Fruit fly (Drosophila melanogaster) whole organism, embryonic: ENCODE measurements around the gene CG34242.
A peak's percentile ranks its signal among the peaks of the same experiment; 100 is the strongest.

Experiments
- CG10267 ChIP-seq: fragments of 200-800 bp; sonication (Bioruptor generic); optimal IDR thresholded peaks from 2 replicates; lab custom pipeline; 2018; ENCODE audit warnings: missing biosample characterization, mild to moderate bottlenecking, missing genetic modification characterization, moderate library complexity
- CG10462 ChIP-seq: fragments of 200-800 bp; sonication (Bioruptor generic); optimal IDR thresholded peaks from 2 replicates; lab custom pipeline; 2016; ENCODE audit warnings: missing biosample characterization, missing genetic modification characterization
- CG11695 ChIP-seq: fragments of 200-800 bp; sonication (Bioruptor generic); IDR thresholded peaks from 3 replicates; pipeline ENCODE4 v1.3.6; 2022; ENCODE audit warnings: missing biosample characterization, missing genetic modification characterization
- CG13123 ChIP-seq: fragments of 200-800 bp; sonication (Bioruptor generic); optimal IDR thresholded peaks from 2 replicates; lab custom pipeline; 2016; ENCODE audit warnings: missing biosample characterization, missing genetic modification characterization
- CG17385 ChIP-seq: fragments of 200-800 bp; sonication (Bioruptor generic); optimal IDR thresholded peaks from 3 replicates; lab custom pipeline; 2018; ENCODE audit warnings: missing biosample characterization, mild to moderate bottlenecking, missing genetic modification characterization
- CG17612 ChIP-seq: fragments of 200-800 bp; sonication (Bioruptor generic); IDR thresholded peaks from 2 replicates; pipeline ENCODE4 v1.3.6; 2022; ENCODE audit warnings: missing biosample characterization, missing genetic modification characterization
- CG17829 ChIP-seq: fragments of 200-800 bp; optimal IDR thresholded peaks from 2 replicates; lab custom pipeline; 2019; ENCODE audit warnings: missing biosample characterization, mild to moderate bottlenecking, missing genetic modification characterization, moderate library complexity
- CG2116 ChIP-seq: fragments of 200-800 bp; sonication (Bioruptor generic); optimal IDR thresholded peaks from 3 replicates; lab custom pipeline; 2018; ENCODE audit warnings: missing biosample characterization, mild to moderate bottlenecking, missing genetic modification characterization
- CG2712 ChIP-seq: fragments of 200-800 bp; optimal IDR thresholded peaks from 3 replicates; lab custom pipeline; 2019; ENCODE audit warnings: missing biosample characterization, mild to moderate bottlenecking, missing genetic modification characterization, moderate library complexity
- CG6683 ChIP-seq: fragments of 200-800 bp; sonication (Bioruptor generic); optimal IDR thresholded peaks from 2 replicates; lab custom pipeline; 2017; ENCODE audit warnings: missing biosample characterization, mild to moderate bottlenecking, missing genetic modification characterization, missing genetic modification reagents
- CG9609 ChIP-seq: fragments of 200-800 bp; sonication (Bioruptor generic); optimal IDR thresholded peaks from 3 replicates; lab custom pipeline; 2016; ENCODE audit warnings: missing biosample characterization, missing genetic modification characterization
- Doc2 ChIP-seq: fragments of 200-800 bp; sonication (Bioruptor generic); IDR thresholded peaks from 2 replicates; pipeline ENCODE4 v1.3.6; 2022; ENCODE audit warnings: missing biosample characterization, missing genetic modification characterization
- HLH3B ChIP-seq: fragments of 200-800 bp; sonication (Bioruptor generic); IDR thresholded peaks from 2 replicates; pipeline ENCODE4 v1.3.6; 2022; ENCODE audit warnings: missing biosample characterization, missing genetic modification characterization
- NC2β ChIP-seq: fragments of 200-800 bp; sonication (Bioruptor generic); optimal IDR thresholded peaks from 2 replicates; lab custom pipeline; 2016; ENCODE audit warnings: missing biosample characterization, missing genetic modification characterization
- Scr ChIP-seq: fragments of 200-800 bp; sonication (Bioruptor generic); IDR thresholded peaks from 2 replicates; pipeline ENCODE4 v1.3.6; 2022; ENCODE audit warnings: missing biosample characterization, missing genetic modification characterization; ENCODE audit not compliant: partially characterized antibody
- Xbp1 ChIP-seq: fragments of 200-800 bp; sonication (Bioruptor generic); optimal IDR thresholded peaks from 3 replicates; lab custom pipeline; 2016; ENCODE audit warnings: missing biosample characterization, mild to moderate bottlenecking, missing genetic modification characterization
- caup ChIP-seq: fragments of 200-800 bp; sonication (Bioruptor generic); optimal IDR thresholded peaks from 3 replicates; lab custom pipeline; 2017; ENCODE audit warnings: missing biosample characterization, mild to moderate bottlenecking, missing genetic modification characterization, moderate library complexity; ENCODE audit not compliant: severe bottlenecking
- crol ChIP-seq: fragments of 200-800 bp; sonication (Bioruptor generic); IDR thresholded peaks from 2 replicates; pipeline ENCODE4 v1.3.6; 2022; ENCODE audit warnings: missing biosample characterization, missing genetic modification characterization
- crp ChIP-seq, 2 experiments: fragments of 200-800 bp; sonication (Bioruptor generic); optimal IDR thresholded peaks; 2 replicates in 1 of 2; 3 replicates in 1 of 2; lab custom pipeline; 2017; ENCODE audit warnings: missing biosample characterization in 2 of 2, missing genetic modification characterization in 2 of 2, mild to moderate bottlenecking in 1 of 2, moderate library complexity in 1 of 2
- dmrt11E ChIP-seq: fragments of 200-800 bp; sonication (Bioruptor generic); optimal IDR thresholded peaks from 3 replicates; lab custom pipeline; 2018; ENCODE audit warnings: missing biosample characterization, mild to moderate bottlenecking, missing genetic modification characterization, moderate library complexity
- ems ChIP-seq: fragments of 200-800 bp; sonication (Bioruptor generic); optimal IDR thresholded peaks from 3 replicates; lab custom pipeline; 2016; ENCODE audit warnings: missing biosample characterization, missing genetic modification characterization
- insv ChIP-seq, 2 experiments: fragments of 200-800 bp; sonication (Bioruptor generic); optimal IDR thresholded peaks; 3 replicates each; lab custom pipeline; 2016 to 2018; ENCODE audit warnings: missing biosample characterization in 2 of 2, missing genetic modification characterization in 2 of 2
- inv ChIP-seq: fragments of 200-800 bp; sonication (Bioruptor generic); IDR thresholded peaks from 2 replicates; pipeline ENCODE4 v1.3.6; 2022; ENCODE audit warnings: missing biosample characterization, missing genetic modification characterization; ENCODE audit not compliant: partially characterized antibody
- ken ChIP-seq: fragments of 200-800 bp; sonication (Bioruptor generic); IDR thresholded peaks from 3 replicates; pipeline ENCODE4 v1.3.6; 2022; ENCODE audit warnings: missing biosample characterization, missing genetic modification characterization
- pnt ChIP-seq: fragments of 200-800 bp; sonication (Bioruptor generic); optimal IDR thresholded peaks from 3 replicates; lab custom pipeline; 2016; ENCODE audit warnings: missing biosample characterization, missing genetic modification characterization
- stc ChIP-seq: fragments of 200-800 bp; sonication (Bioruptor generic); IDR thresholded peaks from 2 replicates; pipeline ENCODE4 v1.3.6; 2022; ENCODE audit warnings: missing biosample characterization, missing genetic modification characterization
- ttk ChIP-seq: fragments of 200-800 bp; sonication (Bioruptor generic); IDR thresholded peaks from 2 replicates; pipeline ENCODE4 v2.1.2; 2022; ENCODE audit warnings: missing biosample characterization, missing genetic modification characterization

CG34242 gene

DNA sequence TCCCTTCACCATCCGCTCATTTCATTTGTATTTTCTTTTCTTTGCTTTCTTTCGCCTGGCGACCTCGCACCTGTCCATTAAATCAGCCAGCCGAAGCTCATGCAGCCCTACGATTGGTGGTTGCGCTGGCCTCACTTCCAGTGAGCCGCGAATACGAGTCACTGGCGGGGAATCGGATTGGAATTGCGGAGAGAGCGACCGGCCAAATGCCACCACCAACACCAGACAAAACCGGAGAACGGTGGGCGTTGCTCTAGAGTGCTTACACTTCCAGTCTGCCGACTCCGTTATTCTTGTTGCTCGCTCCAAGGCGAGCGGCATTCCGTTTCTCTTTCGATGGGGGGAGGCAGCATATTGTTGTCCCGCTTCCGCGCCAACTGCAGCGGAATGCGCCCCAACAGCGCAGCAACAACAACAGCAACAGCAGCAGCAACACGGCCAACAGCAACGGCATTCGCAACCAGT lies 46.4 kb downstream of the CG34242 start, which contains the start of gene ara (continued):
- peak in 1 of 2 experiments; percentile 24 for TF ChIP-seq insv (GFP tag; optimal IDR thresholded peaks at IDR 0.05; lab: Kevin White, UChicago)
- no peak for TF ChIP-seq dmrt11E (tag; lab: Kevin White, UChicago)
- no peak for TF ChIP-seq pnt (GFP tag; lab: Kevin White, UChicago)
- TF ChIP-seq Scr (GFP tag; lab: Robert Waterston, UW): 0 out of 2 replicates have a peak, but pooled peaks have one; percentile 14
- TF ChIP-seq ttk (GFP tag; lab: Robert Waterston, UW): no peak
- TF ChIP-seq ems (GFP tag; lab: Kevin White, UChicago): no peak
- TF ChIP-seq crol (GFP tag; lab: Robert Waterston, UW): peak; percentile 62
- no peak for TF ChIP-seq CG10462
- TF ChIP-seq CG2712 (tag; lab: Kevin White, UChicago): no peak
- TF ChIP-seq stc (GFP tag; lab: Robert Waterston, UW): no peak
- TF ChIP-seq ken (GFP tag; lab: Robert Waterston, UW): no peak
- no peak for TF ChIP-seq crp (GFP tag; optimal IDR thresholded peaks at IDR 0.05; lab: Kevin White, UChicago)
- TF ChIP-seq inv (GFP tag; lab: Robert Waterston, UW): no peak
- TF ChIP-seq CG11695: no peak
- no peak for TF ChIP-seq CG17385 (GFP tag; lab: Kevin White, UChicago)
- no peak for TF ChIP-seq CG6683
- TF ChIP-seq CG17612 (GFP tag; lab: Robert Waterston, UW): no peak
- no peak for TF ChIP-seq CG2116 (GFP tag; lab: Kevin White, UChicago)
- no peak for TF ChIP-seq CG13123 (GFP tag; lab: Kevin White, UChicago)
- TF ChIP-seq CG9609 (GFP tag; lab: Kevin White, UChicago): no peak
- TF ChIP-seq CG17829 (tag; lab: Kevin White, UChicago): no peak
- no peak for TF ChIP-seq Doc2 (GFP tag; lab: Robert Waterston, UW)
- TF ChIP-seq caup (GFP tag; lab: Kevin White, UChicago): no peak
- TF ChIP-seq HLH3B (GFP tag; lab: Robert Waterston, UW): no peak
- no peak for TF ChIP-seq CG10267
- TF ChIP-seq Xbp1: no peak
- no peak for TF ChIP-seq NC2β (GFP tag; lab: Kevin White, UChicago)
